Worm (Caenorhabditis elegans) whole organism, L1 larva: ENCODE results near the gene C29F3.7.

Source experiments
- C34B4.2 ChIP-seq: sonication (generic microtip); optimal IDR thresholded peaks from 2 replicates; lab custom pipeline; 2017; ENCODE audit warnings: mild to moderate bottlenecking, missing genetic modification characterization, missing compliant biosample characterization
- aly-2 ChIP-seq: fragments of 150-350 bp; optimal IDR thresholded peaks from 2 replicates; lab custom pipeline; 2014; ENCODE audit warnings: missing biosample characterization, missing genetic modification characterization
- lin-15B ChIP-seq: fragments of 150-350 bp; sonication (generic microtip); optimal IDR thresholded peaks from 3 replicates; lab custom pipeline; 2014; ENCODE audit warnings: missing biosample characterization, missing genetic modification characterization
- nhr-47 ChIP-seq: sonication (generic microtip); optimal IDR thresholded peaks from 2 replicates; lab custom pipeline; 2016; ENCODE audit warnings: mild to moderate bottlenecking, missing genetic modification characterization, moderate library complexity, missing compliant biosample characterization
- nhr-76 ChIP-seq: sonication (generic microtip); optimal IDR thresholded peaks from 2 replicates; lab custom pipeline; 2017; ENCODE audit warnings: missing biosample characterization, missing genetic modification characterization
- nhr-90 ChIP-seq: sonication (generic microtip); optimal IDR thresholded peaks from 2 replicates; lab custom pipeline; 2016; ENCODE audit warnings: mild to moderate bottlenecking, missing genetic modification characterization, missing compliant biosample characterization; ENCODE audit not compliant: poor library complexity
- pax-3 ChIP-seq: fragments of 200-800 bp; sonication (Bioruptor generic); optimal IDR thresholded peaks from 2 replicates; lab custom pipeline; 2018; ENCODE audit warnings: mild to moderate bottlenecking, missing genetic modification characterization, moderate library complexity, missing compliant biosample characterization
- pqm-1 ChIP-seq: sonication (generic microtip); optimal IDR thresholded peaks from 3 replicates; lab custom pipeline; 2017; ENCODE audit warnings: missing biosample characterization, missing genetic modification characterization
- tbx-2 ChIP-seq: sonication (generic microtip); optimal IDR thresholded peaks from 2 replicates; lab custom pipeline; 2016; ENCODE audit warnings: missing genetic modification characterization, missing compliant biosample characterization

- TF ChIP-seq tbx-2, result no peak
- TF ChIP-seq nhr-47 (tag; lab: Kevin White, UChicago), result no peak
- no peak for TF ChIP-seq lin-15B
- no peak for TF ChIP-seq C34B4.2
- TF ChIP-seq nhr-76 (tag; lab: Kevin White, UChicago), result no peak
- TF ChIP-seq aly-2 (tag; lab: Kevin White, UChicago), result no peak
- TF ChIP-seq pax-3, result no peak
- TF ChIP-seq pqm-1 (tag; lab: Kevin White, UChicago), result no peak
- TF ChIP-seq nhr-90, result no peak
These were observed 45.1 kb downstream of the C29F3.7 start, which contains the start of the genes T06E6.15 and sri-7 for ce11 chrV:15399691-15400377.
